Worm (Caenorhabditis elegans): Measurements from ENCODE around the gene sdha-1.
A peak's percentile ranks its signal among the peaks of the same experiment; 100 is the strongest.

Gene sdha-1

DNA sequence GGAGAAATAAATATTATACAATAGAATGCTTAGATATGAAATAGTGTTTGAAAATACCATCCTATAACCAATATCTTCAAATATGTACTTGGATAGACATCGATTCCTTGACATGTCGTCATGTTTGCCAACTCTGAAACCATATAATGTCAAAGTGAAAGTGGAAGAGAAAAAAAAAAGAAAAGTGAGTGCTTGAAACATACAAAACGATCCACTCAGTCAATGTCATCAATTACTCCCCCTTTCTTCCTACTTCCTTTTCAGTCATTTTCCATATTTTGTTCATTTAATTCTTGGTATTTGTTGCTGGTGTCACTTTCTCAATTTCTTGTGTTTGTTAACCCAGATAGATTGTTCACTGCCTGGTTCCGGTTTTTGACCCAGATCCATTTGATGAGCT is 34.4 kb upstream of the sdha-1 start, which contains the start of gene F18E9.4:
TSS of gene F18E9.4 (plus strand) at position 301 of the 400 bp plus-strand sequence.
- TF ChIP-seq sptf-1 (tag; optimal IDR thresholded peaks at IDR 0.05) (no peak), bed-3 (GFP tag; optimal IDR thresholded peaks at IDR 0.05) (no peak), nhr-12 (tag; optimal IDR thresholded peaks at IDR 0.05) (no peak), mep-1 (tag; optimal IDR thresholded peaks at IDR 0.05) (no peak), nhr-76 (tag; optimal IDR thresholded peaks at IDR 0.05) (no peak)

DNA sequence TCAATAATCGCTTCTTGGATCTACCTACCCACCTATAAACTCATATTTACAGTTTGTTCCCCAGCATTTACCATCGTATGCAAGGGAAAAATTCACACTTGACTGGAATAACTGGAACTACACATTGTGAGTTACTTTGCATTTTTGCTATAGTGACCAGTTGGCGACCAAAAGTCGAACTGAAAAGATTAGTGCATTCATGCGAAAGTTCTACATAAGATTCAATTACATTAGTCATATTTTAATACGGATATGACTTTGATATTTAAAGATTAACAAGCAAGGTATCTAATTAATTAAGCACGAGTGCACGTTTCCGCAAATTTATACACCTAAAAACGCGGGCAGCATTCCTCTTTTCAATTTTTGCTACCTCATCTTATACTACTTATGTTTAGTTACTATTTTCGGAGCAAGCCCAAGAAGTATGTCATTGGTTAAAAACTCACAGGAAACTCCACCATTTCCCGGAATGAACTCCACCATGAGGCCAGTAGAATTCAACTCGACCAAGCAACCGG is 25.2 kb upstream of the sdha-1 start, which contains the start of gene jmjd-3.1:
TSS of gene jmjd-3.1 (plus strand) at position 51 of the 521 bp plus-strand sequence.
- no peak for TF ChIP-seq drap-1 (GFP tag; optimal IDR thresholded peaks at IDR 0.05)
- TF ChIP-seq pha-4 (tag; optimal IDR thresholded peaks at IDR 0.05), result no peak
- no peak for TF ChIP-seq nhr-28 (tag; optimal IDR thresholded peaks at IDR 0.05)
- TF ChIP-seq lsy-2 (tag; optimal IDR thresholded peaks at IDR 0.05), result no peak
- no peak for TF ChIP-seq ceh-43 (GFP tag; optimal IDR thresholded peaks at IDR 0.05)
- TF ChIP-seq unc-62 (GFP tag; optimal IDR thresholded peaks at IDR 0.05), result no peak
- TF ChIP-seq flh-1 (GFP tag; optimal IDR thresholded peaks at IDR 0.05), result no peak
- TF ChIP-seq mep-1 (tag; optimal IDR thresholded peaks at IDR 0.05), result no peak
- TF ChIP-seq ztf-11 (tag; optimal IDR thresholded peaks at IDR 0.05), result no peak
- TF ChIP-seq sptf-1 (tag; optimal IDR thresholded peaks at IDR 0.05), result no peak
- TF ChIP-seq nhr-237 (tag; optimal IDR thresholded peaks at IDR 0.05), result no peak
- no peak for TF ChIP-seq hlh-1 (tag; optimal IDR thresholded peaks at IDR 0.05)
- no peak for TF ChIP-seq tbx-8 (GFP tag; optimal IDR thresholded peaks at IDR 0.05)

ce11 chrX:8569159-8569558 is 23.3 kb upstream of the sdha-1 start:
- TF ChIP-seq lsy-2 (tag; optimal IDR thresholded peaks at IDR 0.05), result no peak
- peak; percentile 80 for TF ChIP-seq mls-2 (tag; optimal IDR thresholded peaks at IDR 0.05)
- peak; percentile 11 for TF ChIP-seq unc-120 (tag; optimal IDR thresholded peaks at IDR 0.05; ENCODE audit: poor library complexity, severe bottlenecking)
- no peak for TF ChIP-seq sem-2 (GFP tag; optimal IDR thresholded peaks at IDR 0.05)
- TF ChIP-seq lin-32 (GFP tag; optimal IDR thresholded peaks at IDR 0.05), result no peak
- no peak for TF ChIP-seq unc-62 (GFP tag; optimal IDR thresholded peaks at IDR 0.05)
- TF ChIP-seq sptf-1 (tag; optimal IDR thresholded peaks at IDR 0.05), result peak; percentile 21

ce11 chrX:8568423-8568903 is 22.6 kb upstream of the sdha-1 start:
- peak; percentile 55 for TF ChIP-seq hlh-1 (tag; optimal IDR thresholded peaks at IDR 0.05)
- peak; percentile 7 for TF ChIP-seq drap-1 (GFP tag; optimal IDR thresholded peaks at IDR 0.05)
- peak; percentile 53 for TF ChIP-seq ham-2 (GFP tag; optimal IDR thresholded peaks at IDR 0.05)
- TF ChIP-seq unc-62 (GFP tag; optimal IDR thresholded peaks at IDR 0.05), result peak; percentile 95
- TF ChIP-seq elt-1 (tag; optimal IDR thresholded peaks at IDR 0.05; ENCODE audit: borderline replicate concordance, insufficient read depth), result no peak

DNA sequence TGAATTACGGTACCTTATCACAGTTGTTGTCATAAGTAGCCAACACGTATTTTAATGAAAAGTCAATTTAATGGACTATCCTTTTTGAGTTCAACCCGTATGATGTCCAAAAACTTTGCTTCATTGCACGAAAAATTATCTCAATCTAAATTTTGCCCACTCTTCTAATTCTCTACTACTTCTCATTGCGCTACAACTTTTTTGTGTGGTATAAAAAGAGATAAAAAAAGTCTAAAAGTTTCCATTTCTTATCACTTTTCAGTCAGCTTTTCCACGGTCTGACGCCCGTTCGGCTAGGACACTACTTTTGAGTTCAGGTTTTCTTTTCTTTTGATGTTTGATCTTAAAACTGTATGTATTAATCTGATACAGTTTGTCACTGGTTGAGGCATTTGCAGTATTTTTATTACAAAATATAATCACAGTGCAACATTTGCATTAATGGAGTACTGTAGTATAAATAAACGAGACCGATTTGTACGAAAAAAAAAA is 22.0 kb upstream of the sdha-1 start:
- no peak for TF ChIP-seq nhr-76 (tag; optimal IDR thresholded peaks at IDR 0.05)

- TF ChIP-seq unc-120 (tag; optimal IDR thresholded peaks at IDR 0.05; ENCODE audit: poor library complexity, severe bottlenecking), result no peak
- no peak for TF ChIP-seq zip-8 (tag; optimal IDR thresholded peaks at IDR 0.05)
- no peak for TF ChIP-seq ces-1 (GFP tag; optimal IDR thresholded peaks at IDR 0.05)
- no peak for TF ChIP-seq mab-5 (tag; optimal IDR thresholded peaks at IDR 0.05)
- no peak for TF ChIP-seq sem-2 (GFP tag; optimal IDR thresholded peaks at IDR 0.05)
- no peak for TF ChIP-seq lin-13 (tag; optimal IDR thresholded peaks at IDR 0.05)
- no peak for TF ChIP-seq nhr-12 (tag; optimal IDR thresholded peaks at IDR 0.05)
- no peak for TF ChIP-seq pha-4 (tag; optimal IDR thresholded peaks at IDR 0.05)
- TF ChIP-seq ceh-43 (GFP tag; optimal IDR thresholded peaks at IDR 0.05), result no peak
- TF ChIP-seq flh-1 (GFP tag; optimal IDR thresholded peaks at IDR 0.05), result no peak
- TF ChIP-seq nhr-2 (tag; optimal IDR thresholded peaks at IDR 0.05), result no peak
- no peak for TF ChIP-seq lsy-2 (tag; optimal IDR thresholded peaks at IDR 0.05)
Observed at ce11 chrX:8567166-8567565, 21.3 kb upstream of the sdha-1 start.

All from whole organism, mixed stage, embryonic.